Worm (Caenorhabditis elegans): Measurements from ENCODE around the gene ZK218.4.

The ZK218.4 gene

DNA sequence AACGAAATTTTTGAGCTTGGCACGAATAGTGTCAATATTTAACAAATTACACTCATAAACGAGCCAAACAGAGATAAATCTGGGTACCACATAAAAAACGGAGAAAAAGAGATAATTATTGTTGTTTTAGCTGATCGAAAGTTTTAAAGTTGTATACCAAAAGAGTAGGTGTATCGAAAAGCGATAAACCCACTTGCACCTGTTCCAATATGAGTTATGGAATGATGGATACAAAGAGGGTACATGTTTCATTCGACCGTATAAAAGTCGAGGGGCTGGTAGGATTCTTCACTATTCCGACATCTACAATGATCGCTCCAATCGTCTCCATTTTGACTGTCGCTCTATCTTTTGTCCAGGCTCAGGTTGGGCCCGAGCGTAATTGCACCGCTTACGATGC, 6.4 kb upstream of the ZK218.4 start, which contains the start of gene ZK218.1:
Gene ZK218.1, plus strand, starts transcription at position 301 of the 400 bp plus-strand sequence.
- TF ChIP-seq atf-7 (tag; optimal IDR thresholded peaks at IDR 0.05): no peak
- TF ChIP-seq lin-35 (GFP tag; optimal IDR thresholded peaks at IDR 0.05): no peak
- TF ChIP-seq nfya-1 (tag; optimal IDR thresholded peaks at IDR 0.05; ENCODE audit: borderline replicate concordance, insufficient read depth): no peak
- TF ChIP-seq ZK185.1 (tag; optimal IDR thresholded peaks at IDR 0.05; ENCODE audit: poor library complexity, severe bottlenecking): no peak
- TF ChIP-seq attf-3 (GFP tag; conservative IDR thresholded peaks at IDR 0.05): no peak
- no peak for TF ChIP-seq ets-4 (GFP tag; optimal IDR thresholded peaks at IDR 0.05)
- no peak for TF ChIP-seq Y56A3A.18 (GFP tag; IDR thresholded peaks at IDR 0.05)
- no peak for TF ChIP-seq zim-3 (tag; optimal IDR thresholded peaks at IDR 0.05)
- no peak for TF ChIP-seq egl-44 (GFP tag; IDR thresholded peaks at IDR 0.05)
- no peak for TF ChIP-seq egrh-3 (GFP tag; IDR thresholded peaks at IDR 0.05)
- no peak for TF ChIP-seq ccch-3 (GFP tag; optimal IDR thresholded peaks at IDR 0.05)
- TF ChIP-seq F52B5.7 (tag; optimal IDR thresholded peaks at IDR 0.05): no peak
- no peak for TF ChIP-seq ztf-26 (tag; optimal IDR thresholded peaks at IDR 0.05)
- no peak for TF ChIP-seq bed-2 (GFP tag; IDR thresholded peaks at IDR 0.05)
- TF ChIP-seq hsf-1 (GFP tag; IDR thresholded peaks at IDR 0.05): no peak
- no peak for TF ChIP-seq sdz-38 (tag; optimal IDR thresholded peaks at IDR 0.05)
- no peak for TF ChIP-seq F33H1.4 (GFP tag; IDR thresholded peaks at IDR 0.05)
- no peak for TF ChIP-seq B0261.1 (tag; optimal IDR thresholded peaks at IDR 0.05)
- no peak for TF ChIP-seq F49E8.2 (tag; optimal IDR thresholded peaks at IDR 0.05; ENCODE audit: insufficient read depth)

ce11 chrV:17094568-17094967, 4.1 kb upstream of the ZK218.4 start:
- TF ChIP-seq hmg-1.2 (GFP tag; IDR thresholded peaks at IDR 0.05): peak; percentile 23; the same call in 1 of the 2 replicates
- no peak for TF ChIP-seq D2030.7 (GFP tag; IDR thresholded peaks at IDR 0.05)
- no peak for TF ChIP-seq lin-54 (GFP tag; optimal IDR thresholded peaks at IDR 0.05)
- no peak for TF ChIP-seq lin-40 (tag; optimal IDR thresholded peaks at IDR 0.05)
- TF ChIP-seq snpc-1.1 (tag; optimal IDR thresholded peaks at IDR 0.05; ENCODE audit: insufficient read depth): peak; percentile 27
- no peak for TF ChIP-seq Y79H2A.3 (GFP tag; conservative IDR thresholded peaks at IDR 0.05)
- TF ChIP-seq snpc-4 (GFP tag; optimal IDR thresholded peaks at IDR 0.05): no peak
- peak in 2 of 4 experiments; percentile 62 to 71 for TF ChIP-seq snpc-4 (tag; optimal IDR thresholded peaks at IDR 0.05)

ce11 chrV:17100829-17101228, 2.2 kb downstream of the ZK218.4 start, which contains the start of gene ZK218.5:
TSS of gene ZK218.5 (plus strand) at chrV:17101129.
- TF ChIP-seq egl-18 (GFP tag; IDR thresholded peaks at IDR 0.05) (no peak), lsl-1 (GFP tag; optimal IDR thresholded peaks at IDR 0.05) (no peak), cebp-2 (GFP tag; IDR thresholded peaks at IDR 0.05) (no peak), sdz-38 (tag; optimal IDR thresholded peaks at IDR 0.05) (no peak), hlh-26 (GFP tag; conservative IDR thresholded peaks at IDR 0.05) (no peak), die-1 (tag; optimal IDR thresholded peaks at IDR 0.05) (no peak), snpc-1.3 (tag; optimal IDR thresholded peaks at IDR 0.05; ENCODE audit: insufficient read depth) (no peak), C17E4.6 (GFP tag; IDR thresholded peaks at IDR 0.05) (no peak), tbx-9 (tag; optimal IDR thresholded peaks at IDR 0.05; ENCODE audit: borderline replicate concordance) (no peak), repo-1 (tag; optimal IDR thresholded peaks at IDR 0.05) (no peak)
